Fruit fly (Drosophila melanogaster): ENCODE measurements around the gene Wdr62.

DNA sequence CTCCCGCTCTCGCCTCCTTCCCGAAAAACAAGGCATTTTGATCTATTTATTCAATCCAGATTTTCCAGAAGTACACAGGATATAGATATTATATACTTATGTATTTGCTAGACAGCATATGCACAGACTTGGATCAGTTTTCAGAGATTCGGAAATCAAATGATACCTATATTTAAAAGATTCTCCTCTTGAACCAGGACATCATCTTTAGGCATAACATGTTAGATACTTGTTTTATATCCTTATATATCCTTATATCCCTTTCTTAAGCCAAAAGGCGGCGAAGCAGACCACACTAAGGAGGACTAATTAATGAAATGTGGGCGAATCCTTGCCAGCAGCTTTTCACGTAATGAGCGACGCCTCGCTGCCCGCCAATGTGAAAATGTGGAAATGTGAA lies 62.2 kb downstream of the Wdr62 start, which contains the start of gene CG33673:
- TF ChIP-seq CG7045 (GFP tag; optimal IDR thresholded peaks at IDR 0.05) (no peak), cic (GFP tag; optimal IDR thresholded peaks at IDR 0.05) (no peak), CG12768 (GFP tag; optimal IDR thresholded peaks at IDR 0.05) (no peak), Hr96 (GFP tag; optimal IDR thresholded peaks at IDR 0.05) (no peak), Clk (GFP tag; optimal IDR thresholded peaks at IDR 0.05) (no peak), kay (GFP tag; ENCODE audit: borderline replicate concordance) (no peak), Mnt (GFP tag; optimal IDR thresholded peaks at IDR 0.05) (no peak), CG11617 (GFP tag; optimal IDR thresholded peaks at IDR 0.05) (no peak)

Data from whole organism, adult.